Worm (Caenorhabditis elegans) whole organism, L2 larva: ENCODE results near the gene clc-7.

ENCODE experiments used
- F13H6.1 ChIP-seq: sonication (generic microtip); optimal IDR thresholded peaks from 2 replicates; lab custom pipeline; 2016; ENCODE audit warnings: missing genetic modification characterization, missing compliant biosample characterization
- ceh-16 ChIP-seq: fragments of 150-350 bp; optimal IDR thresholded peaks from 2 replicates; lab custom pipeline; 2014; ENCODE audit warnings: missing biosample characterization, missing genetic modification characterization
- crh-2 ChIP-seq: sonication (generic microtip); optimal IDR thresholded peaks from 2 replicates; lab custom pipeline; 2017; ENCODE audit warnings: missing biosample characterization, missing genetic modification characterization
- dmd-4 ChIP-seq: sonication (generic microtip); optimal IDR thresholded peaks from 2 replicates; lab custom pipeline; 2017; ENCODE audit warnings: missing biosample characterization, missing genetic modification characterization
- elt-1 ChIP-seq: fragments of 150-350 bp; optimal IDR thresholded peaks from 2 replicates; lab custom pipeline; 2014; ENCODE audit warnings: missing biosample characterization, missing genetic modification characterization
- fos-1 ChIP-seq: fragments of 150-350 bp; optimal IDR thresholded peaks from 2 replicates; lab custom pipeline; 2014; ENCODE audit warnings: missing biosample characterization, missing genetic modification characterization
- gmeb-1 ChIP-seq: fragments of 150-350 bp; optimal IDR thresholded peaks from 2 replicates; lab custom pipeline; 2014; ENCODE audit warnings: missing biosample characterization, missing genetic modification characterization
- mbf-1 ChIP-seq: sonication (generic microtip); optimal IDR thresholded peaks from 2 replicates; lab custom pipeline; 2017; ENCODE audit warnings: missing biosample characterization, missing genetic modification characterization
- nhr-129 ChIP-seq: fragments of 150-350 bp; optimal IDR thresholded peaks from 2 replicates; lab custom pipeline; 2014; ENCODE audit warnings: missing biosample characterization, missing genetic modification characterization
- nhr-21 ChIP-seq: fragments of 150-350 bp; optimal IDR thresholded peaks from 2 replicates; lab custom pipeline; 2014; ENCODE audit warnings: missing biosample characterization, missing genetic modification characterization
- nhr-25 ChIP-seq: fragments of 150-350 bp; sonication (generic microtip); optimal IDR thresholded peaks from 3 replicates; lab custom pipeline; 2014; ENCODE audit warnings: missing biosample characterization, missing genetic modification characterization
- nhr-6 ChIP-seq: fragments of 150-350 bp; optimal IDR thresholded peaks from 2 replicates; lab custom pipeline; 2014; ENCODE audit warnings: missing biosample characterization, missing genetic modification characterization
- sma-3 ChIP-seq: sonication (generic microtip); optimal IDR thresholded peaks from 2 replicates; lab custom pipeline; 2016; ENCODE audit warnings: missing genetic modification reagents, missing genetic modification characterization, missing compliant biosample characterization
- sma-9 ChIP-seq, 2 experiments: fragments of 150-350 bp in 1 of 2; sonication (generic microtip) in 1 of 2; optimal IDR thresholded peaks; 2 replicates each; lab custom pipeline; 2014 to 2016; ENCODE audit warnings: missing genetic modification characterization in 2 of 2, mild to moderate bottlenecking in 1 of 2, missing biosample characterization in 1 of 2, missing compliant biosample characterization in 1 of 2, missing genetic modification reagents in 1 of 2, moderate library complexity in 1 of 2
- snpc-4 ChIP-seq: fragments of 150-350 bp; optimal IDR thresholded peaks from 2 replicates; lab custom pipeline; 2014; ENCODE audit warnings: missing biosample characterization, missing genetic modification characterization
- unc-39 ChIP-seq: fragments of 150-350 bp; optimal IDR thresholded peaks from 2 replicates; lab custom pipeline; 2014; ENCODE audit warnings: missing biosample characterization, missing genetic modification characterization
- unc-55 ChIP-seq: fragments of 150-350 bp; sonication (generic microtip); optimal IDR thresholded peaks from 3 replicates; lab custom pipeline; 2014; ENCODE audit warnings: missing biosample characterization, missing genetic modification reagents, missing genetic modification characterization
- ztf-1 ChIP-seq: fragments of 200-800 bp; sonication (Bioruptor generic); conservative IDR thresholded peaks from 2 replicates; pipeline ENCODE4 v1.3.6; 2022; ENCODE audit warnings: missing genetic modification characterization, missing compliant biosample characterization
- ztf-11 ChIP-seq: sonication (generic microtip); optimal IDR thresholded peaks from 2 replicates; lab custom pipeline; 2017; ENCODE audit warnings: missing biosample characterization, missing genetic modification characterization

The clc-7 gene

DNA sequence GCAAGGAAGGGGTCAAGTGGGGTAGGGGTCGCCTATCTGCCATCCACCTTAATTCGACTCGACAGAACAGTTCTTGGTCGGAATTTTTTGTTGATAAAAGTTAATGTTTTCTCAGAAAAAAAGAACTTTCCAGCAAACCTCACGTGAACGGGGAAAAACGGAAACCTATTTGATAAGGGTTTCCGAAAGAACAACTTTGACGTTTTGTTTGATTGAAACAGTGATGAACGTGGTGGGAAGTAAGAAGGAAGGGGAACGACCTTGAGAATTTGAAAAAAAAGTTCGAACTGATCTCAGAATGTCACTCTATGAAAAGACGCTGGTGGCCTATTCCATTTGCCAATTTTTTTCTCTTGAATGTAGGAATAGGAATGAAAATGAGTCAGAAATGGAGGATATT is 54.5 kb downstream of the clc-7 start:
- no peak for TF ChIP-seq nhr-6 (tag; lab: Kevin White, UChicago)
- no peak for TF ChIP-seq fos-1
- no peak for TF ChIP-seq mbf-1 (tag; lab: Kevin White, UChicago)
- no peak for TF ChIP-seq ztf-11 (tag; lab: Kevin White, UChicago)
- TF ChIP-seq snpc-4, result no peak
- no peak for TF ChIP-seq nhr-21 (tag; lab: Kevin White, UChicago)
- TF ChIP-seq elt-1, result no peak
- peak; percentile 32 for TF ChIP-seq sma-3 (GFP tag; lab: Kevin White, UChicago)
- TF ChIP-seq ztf-1 (GFP tag; lab: Robert Waterston, UW), result no peak
- no peak for TF ChIP-seq crh-2
- TF ChIP-seq sma-9 (GFP tag; optimal IDR thresholded peaks at IDR 0.05; lab: Kevin White, UChicago), result peak; percentile 34
- TF ChIP-seq sma-9 (tag; optimal IDR thresholded peaks at IDR 0.05; lab: Kevin White, UChicago), result no peak
- no peak for TF ChIP-seq gmeb-1 (tag; lab: Kevin White, UChicago)
- TF ChIP-seq nhr-25, result no peak
- TF ChIP-seq dmd-4, result no peak

DNA sequence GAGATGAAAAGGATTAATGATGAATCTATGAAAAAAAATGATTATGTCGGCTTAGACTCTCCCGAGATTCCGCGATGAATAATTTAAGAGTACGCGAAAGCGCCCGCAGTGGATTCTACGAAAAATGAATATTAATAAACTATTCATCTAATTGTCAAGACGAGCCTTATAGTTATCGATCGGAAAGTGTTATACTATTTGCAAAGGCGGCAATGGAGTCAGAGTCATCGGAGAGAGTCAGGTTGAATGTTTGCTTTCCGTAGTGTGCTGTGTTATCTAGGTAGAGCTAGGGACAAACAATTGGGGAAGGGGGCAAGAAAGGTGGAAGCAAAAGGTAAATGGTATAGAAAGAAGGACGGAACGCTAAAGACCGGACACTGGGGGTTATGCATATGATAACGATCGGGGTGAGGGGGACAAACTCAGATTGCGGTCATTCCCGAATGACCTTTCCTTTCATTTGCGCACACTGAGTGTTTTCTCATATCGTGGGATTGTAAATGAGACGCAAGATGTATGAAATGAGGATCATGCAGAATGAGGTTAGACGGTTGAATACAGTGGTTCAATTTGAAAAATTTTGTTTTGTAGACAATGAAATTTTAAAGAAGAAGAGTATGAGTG is 55.0 kb downstream of the clc-7 start:
- TF ChIP-seq elt-1 (no peak), nhr-129 (tag; lab: Kevin White, UChicago) (peak; percentile 51), unc-39 (tag; lab: Kevin White, UChicago) (no peak), fos-1 (peak; percentile 48), ceh-16 (tag; lab: Kevin White, UChicago) (peak; percentile 77), F13H6.1 (tag; lab: Kevin White, UChicago) (peak; percentile 35), nhr-6 (tag; lab: Kevin White, UChicago) (no peak), unc-55 (no peak)
